Fruit fly (Drosophila melanogaster): ENCODE data around the gene Proc.

The Proc gene

DNA sequence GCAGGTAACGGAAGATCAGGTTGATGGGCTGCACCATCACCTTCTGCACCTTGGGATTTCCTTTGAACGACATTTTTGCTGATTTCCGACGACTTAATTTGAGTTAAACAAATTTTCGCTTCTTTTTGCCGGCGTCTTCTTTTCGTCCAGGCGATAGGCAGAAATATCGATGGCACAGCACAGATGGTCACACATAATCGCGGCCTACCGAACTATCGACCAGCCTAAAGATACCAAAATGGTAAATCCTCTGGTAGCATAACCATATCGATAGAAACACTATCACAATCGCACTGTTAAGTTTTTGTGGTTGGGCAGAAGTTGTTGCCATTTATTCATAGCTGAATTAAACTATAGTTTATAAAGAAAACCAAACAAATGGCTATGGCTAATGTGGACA, 14.0 kb upstream of the Proc start, which contains the start of the genes SmE and CG34132 (continued):
- TF ChIP-seq CG42726 (GFP tag; IDR thresholded peaks at IDR 0.05; ENCODE audit: partially characterized antibody) (peak; percentile 99), ato (GFP tag; IDR thresholded peaks at IDR 0.05; ENCODE audit: partially characterized antibody) (peak; percentile 98), br (optimal IDR thresholded peaks at IDR 0.05) (no peak), gsb-n (tag; optimal IDR thresholded peaks at IDR 0.05) (no peak), CG14710 (tag; optimal IDR thresholded peaks at IDR 0.05) (peak; percentile 9), CG7745 (tag; optimal IDR thresholded peaks at IDR 0.05) (no peak), CG12744 (GFP tag; optimal IDR thresholded peaks at IDR 0.05) (no peak), Bgb (GFP tag; IDR thresholded peaks at IDR 0.05; ENCODE audit: partially characterized antibody) (peak; percentile 98), CG30020 (tag; optimal IDR thresholded peaks at IDR 0.05) (no peak), Ptx1 (GFP tag; IDR thresholded peaks at IDR 0.05) (no peak), CG16815 (GFP tag; optimal IDR thresholded peaks at IDR 0.05) (no peak), Kr (GFP tag; optimal IDR thresholded peaks at IDR 0.05) (no peak), CG13624 (GFP tag; optimal IDR thresholded peaks at IDR 0.05) (no peak), emc (GFP tag; optimal IDR thresholded peaks at IDR 0.05) (no peak), sna (GFP tag; IDR thresholded peaks at IDR 0.05; ENCODE audit: partially characterized antibody) (peak; percentile 86), crol (GFP tag; IDR thresholded peaks at IDR 0.05) (no peak), repo (GFP tag; optimal IDR thresholded peaks at IDR 0.05) (no peak), CG2889 (GFP tag; IDR thresholded peaks at IDR 0.05) (no peak), onecut (GFP tag; IDR thresholded peaks at IDR 0.05) (no peak), NFAT (GFP tag; IDR thresholded peaks at IDR 0.05) (0 out of 2 replicates have a peak, but pooled peaks have one; percentile 16), CG8089 (GFP tag; optimal IDR thresholded peaks at IDR 0.05) (no peak), corto (GFP tag; optimal IDR thresholded peaks at IDR 0.05) (no peak), CG3065 (GFP tag; optimal IDR thresholded peaks at IDR 0.05) (no peak), vnd (GFP tag; IDR thresholded peaks at IDR 0.05; ENCODE audit: partially characterized antibody) (peak; percentile 95), CG4820 (GFP tag; optimal IDR thresholded peaks at IDR 0.05) (no peak), CG17612 (GFP tag; IDR thresholded peaks at IDR 0.05) (no peak), Fer2 (tag; optimal IDR thresholded peaks at IDR 0.05) (no peak), ttk (GFP tag; IDR thresholded peaks at IDR 0.05) (no peak), CG18599 (GFP tag; optimal IDR thresholded peaks at IDR 0.05) (no peak), hbn (GFP tag; IDR thresholded peaks at IDR 0.05; ENCODE audit: partially characterized antibody) (peak; percentile 94), Six4 (GFP tag; optimal IDR thresholded peaks at IDR 0.05) (no peak), jumu (GFP tag; optimal IDR thresholded peaks at IDR 0.05) (no peak), MBD-R2 (GFP tag; IDR thresholded peaks at IDR 0.05) (peak; percentile 84), NC2β (GFP tag; optimal IDR thresholded peaks at IDR 0.05) (no peak), pzg (GFP tag; optimal IDR thresholded peaks at IDR 0.05) (peak; percentile 88), CG14860 (GFP tag; IDR thresholded peaks at IDR 0.05; ENCODE audit: partially characterized antibody) (peak; percentile 91), CG7963 (GFP tag; IDR thresholded peaks at IDR 0.05; ENCODE audit: partially characterized antibody) (peak; percentile 98), E2f2 (GFP tag; IDR thresholded peaks at IDR 0.05) (peak; percentile 66), sr (GFP tag; IDR thresholded peaks at IDR 0.05) (no peak), Vsx1 (GFP tag; optimal IDR thresholded peaks at IDR 0.05) (no peak), CG17568 (GFP tag; optimal IDR thresholded peaks at IDR 0.05) (no peak), danr (GFP tag; IDR thresholded peaks at IDR 0.05) (no peak), da (GFP tag; optimal IDR thresholded peaks at IDR 0.05) (no peak), hb (GFP tag; IDR thresholded peaks at IDR 0.05; ENCODE audit: partially characterized antibody) (peak; percentile 97), Doc2 (GFP tag; IDR thresholded peaks at IDR 0.05) (no peak), CG13894 (tag; optimal IDR thresholded peaks at IDR 0.05) (no peak), CG10565 (GFP tag; optimal IDR thresholded peaks at IDR 0.05) (no peak), lov (optimal IDR thresholded peaks at IDR 0.05) (no peak), lov (GFP tag; IDR thresholded peaks at IDR 0.05) (no peak), CG3995 (GFP tag; optimal IDR thresholded peaks at IDR 0.05) (peak; percentile 90), slbo (GFP tag; IDR thresholded peaks at IDR 0.05) (no peak), Dip3 (GFP tag; optimal IDR thresholded peaks at IDR 0.05) (no peak)

All from whole organism, embryonic.